Fruit fly (Drosophila melanogaster) Kc167 (cell line): ENCODE data around the gene ApepP.

Experiments used
- Myc ChIP-seq: fragments of >200 bp; optimal IDR thresholded peaks from 2 replicates; lab custom pipeline; 2017; ENCODE audit warnings: missing external identifiers
- Sin3A ChIP-seq: fragments of >200 bp; optimal IDR thresholded peaks from 2 replicates; lab custom pipeline; 2018; ENCODE audit warnings: missing external identifiers
- h ChIP-seq: fragments of >200 bp; optimal IDR thresholded peaks from 3 replicates; lab custom pipeline; 2018; ENCODE audit warnings: missing external identifiers
- insv ChIP-seq: fragments of >200 bp; optimal IDR thresholded peaks from 3 replicates; lab custom pipeline; 2018; ENCODE audit warnings: missing external identifiers
- psq ChIP-seq: fragments of >200 bp; optimal IDR thresholded peaks from 2 replicates; lab custom pipeline; 2017; ENCODE audit warnings: missing external identifiers
- ttk ChIP-seq: sonication (Bioruptor generic); optimal IDR thresholded peaks from 2 replicates; lab custom pipeline; 2017; ENCODE audit warnings: missing external identifiers

The ApepP gene

dm6 chr2L:16910177-16910576, at the start of gene ApepP:
TSS of gene ApepP (minus strand) at chr2L:16910418.
- TF ChIP-seq insv (lab: Kevin White, UChicago) (no peak), ttk (lab: Kevin White, UChicago) (no peak), psq (lab: Kevin White, UChicago) (no peak), Myc (no peak), h (lab: Kevin White, UChicago) (no peak), Sin3A (lab: Kevin White, UChicago) (no peak)

- TF ChIP-seq h (lab: Kevin White, UChicago): no peak
- no peak for TF ChIP-seq ttk (lab: Kevin White, UChicago)
- TF ChIP-seq psq (lab: Kevin White, UChicago): no peak
- TF ChIP-seq insv (lab: Kevin White, UChicago): no peak
- TF ChIP-seq Myc: no peak
- TF ChIP-seq Sin3A (lab: Kevin White, UChicago): no peak
Measured at dm6 chr2L:16921825-16922224, 11.6 kb upstream of the ApepP start.

DNA sequence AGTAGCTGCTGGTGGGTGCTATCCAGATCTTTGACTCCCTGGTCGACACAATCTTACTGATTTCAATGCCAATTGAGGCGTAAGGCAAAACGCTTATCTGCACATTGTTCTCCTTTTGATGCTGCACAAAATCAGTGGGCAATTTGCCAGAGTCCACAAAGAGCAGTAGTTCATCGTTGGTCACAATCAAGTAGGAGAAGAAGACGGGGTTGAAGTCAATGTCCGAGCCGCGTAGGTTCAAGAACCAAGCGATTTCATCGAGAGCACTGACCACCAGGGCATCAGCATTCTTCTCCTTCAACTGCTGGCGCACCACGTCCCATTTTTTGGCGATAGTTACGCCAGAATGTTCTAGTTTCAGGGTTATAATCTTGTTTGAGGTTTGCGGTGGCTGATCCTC, 928 bp downstream of the ApepP start:
- TF ChIP-seq insv (lab: Kevin White, UChicago) (no peak), Myc (no peak), Sin3A (lab: Kevin White, UChicago) (no peak)

- TF ChIP-seq h (lab: Kevin White, UChicago) (no peak), Myc (no peak), insv (lab: Kevin White, UChicago) (no peak), ttk (lab: Kevin White, UChicago) (no peak), Sin3A (lab: Kevin White, UChicago) (no peak), psq (lab: Kevin White, UChicago) (no peak)
Measured at dm6 chr2L:16902003-16902402, 8.2 kb downstream of the ApepP start, which contains the start of gene CG12288. TSS of gene CG12288 (minus strand) at chr2L:16902218.

dm6 chr2L:16900373-16900772, 9.8 kb downstream of the ApepP start, which contains the start of gene CG31805:
TSS of gene CG31805 (minus strand) at chr2L:16900473.
- no peak for TF ChIP-seq ttk (lab: Kevin White, UChicago)
- TF ChIP-seq Myc: no peak
- TF ChIP-seq h (lab: Kevin White, UChicago): no peak
- no peak for TF ChIP-seq insv (lab: Kevin White, UChicago)
- no peak for TF ChIP-seq psq (lab: Kevin White, UChicago)
- no peak for TF ChIP-seq Sin3A (lab: Kevin White, UChicago)

- TF ChIP-seq psq (lab: Kevin White, UChicago) (no peak), Sin3A (lab: Kevin White, UChicago) (no peak), insv (lab: Kevin White, UChicago) (no peak), ttk (lab: Kevin White, UChicago) (no peak), h (lab: Kevin White, UChicago) (no peak), Myc (no peak)
Measured at dm6 chr2L:16889608-16890007, 20.6 kb downstream of the ApepP start, which contains the start of gene CG42556. TSS of gene CG42556 (plus strand) at chr2L:16889908.

DNA sequence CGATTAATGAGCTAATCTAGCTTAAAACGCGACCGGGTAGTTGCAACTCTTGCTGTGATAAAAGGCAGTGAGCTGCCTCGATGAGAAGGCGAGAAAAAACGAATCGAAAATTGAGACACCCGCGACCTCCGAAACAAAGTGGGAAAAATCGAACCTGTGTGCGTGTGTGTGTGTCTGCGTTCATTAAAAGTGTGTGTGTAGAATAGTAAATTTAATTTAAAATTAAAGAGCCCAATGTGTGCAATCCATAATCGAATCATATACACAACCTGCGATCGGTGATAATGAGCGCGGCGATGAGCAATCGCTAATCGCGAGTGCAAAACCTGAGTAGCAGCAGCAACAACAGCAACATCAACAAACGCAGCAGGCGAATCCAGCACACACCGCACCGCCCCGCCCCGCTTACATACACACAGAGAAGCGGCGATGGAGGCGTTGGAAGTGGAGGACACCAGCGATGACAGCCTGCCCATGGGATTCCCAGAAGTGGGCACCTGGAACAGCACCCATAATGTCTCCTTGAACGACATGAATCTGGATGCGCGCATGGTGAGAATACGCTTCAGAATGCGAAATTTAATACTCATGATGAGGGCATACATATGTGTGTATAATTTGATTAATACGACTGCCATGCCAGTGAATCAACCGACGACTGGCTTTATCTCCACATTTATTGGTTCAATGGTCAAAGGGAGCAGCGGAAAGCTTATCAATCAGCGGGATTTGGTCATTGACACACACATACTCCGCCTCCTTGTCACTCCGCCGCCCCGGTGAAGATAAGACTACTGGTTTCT, 21.4 kb downstream of the ApepP start:
- no peak for TF ChIP-seq Sin3A (lab: Kevin White, UChicago)
- no peak for TF ChIP-seq insv (lab: Kevin White, UChicago)
- no peak for TF ChIP-seq Myc
- no peak for TF ChIP-seq h (lab: Kevin White, UChicago)
- TF ChIP-seq psq (lab: Kevin White, UChicago): no peak
- no peak for TF ChIP-seq ttk (lab: Kevin White, UChicago)

- TF ChIP-seq Myc (no peak), h (lab: Kevin White, UChicago) (no peak), psq (lab: Kevin White, UChicago) (no peak), insv (lab: Kevin White, UChicago) (no peak), ttk (lab: Kevin White, UChicago) (no peak), Sin3A (lab: Kevin White, UChicago) (no peak)
Measured at dm6 chr2L:16887660-16888573, 22.3 kb downstream of the ApepP start, which contains the start of the genes osi and tweek. TSS of gene osi (minus strand) at chr2L:16887966. TSS of gene tweek (plus strand) at chr2L:16888490.

DNA sequence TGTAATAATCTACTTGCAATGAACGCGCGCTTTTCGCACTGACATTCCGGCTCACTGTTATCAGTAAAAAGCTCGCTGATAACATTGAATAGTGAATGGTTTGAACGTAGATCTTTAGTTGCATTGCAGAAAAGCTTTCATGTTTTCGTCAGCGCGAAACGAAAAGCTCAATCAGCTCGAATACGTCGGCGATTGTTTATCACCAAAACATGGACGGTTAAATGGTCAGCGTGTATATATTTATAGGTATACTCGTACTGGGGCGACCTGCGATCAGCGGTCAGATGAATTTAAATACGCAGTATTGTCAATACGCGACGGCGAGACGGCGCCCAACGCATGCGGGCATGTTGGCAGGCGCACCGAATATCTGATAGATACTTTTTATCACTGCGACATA, 23.8 kb downstream of the ApepP start:
- TF ChIP-seq ttk (lab: Kevin White, UChicago) (no peak), Myc (no peak), psq (lab: Kevin White, UChicago) (no peak), h (lab: Kevin White, UChicago) (no peak), insv (lab: Kevin White, UChicago) (no peak), Sin3A (lab: Kevin White, UChicago) (no peak)

DNA sequence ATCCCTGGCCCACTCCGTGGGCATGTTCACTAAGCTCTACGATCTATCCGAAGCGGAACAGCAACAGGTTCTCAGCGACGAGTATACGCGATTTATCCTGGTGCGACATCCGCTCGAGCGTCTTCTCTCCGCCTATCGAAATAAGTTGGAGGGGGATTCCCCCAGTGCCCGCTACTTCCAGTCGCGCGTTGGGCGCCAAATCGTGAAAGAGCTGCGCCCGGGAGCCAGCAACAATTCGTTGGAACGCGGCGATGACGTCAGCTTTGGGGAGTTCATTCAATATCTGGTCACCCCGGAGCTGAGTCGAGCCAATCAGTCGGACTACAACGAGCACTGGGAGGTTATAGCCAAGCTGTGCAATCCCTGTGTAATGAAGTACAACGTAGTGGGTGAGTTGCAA, 24.9 kb downstream of the ApepP start:
- TF ChIP-seq insv (lab: Kevin White, UChicago): no peak
- no peak for TF ChIP-seq psq (lab: Kevin White, UChicago)
- TF ChIP-seq Sin3A (lab: Kevin White, UChicago): no peak
- TF ChIP-seq Myc: no peak
- TF ChIP-seq h (lab: Kevin White, UChicago): no peak
- TF ChIP-seq ttk (lab: Kevin White, UChicago): no peak

dm6 chr2L:16884702-16885101, 25.5 kb downstream of the ApepP start:
- no peak for TF ChIP-seq psq (lab: Kevin White, UChicago)
